Worm (Caenorhabditis elegans): Measurements from ENCODE around the gene best-2.

- TF ChIP-seq W03F9.2 (tag; optimal IDR thresholded peaks at IDR 0.05) (no peak), him-1 (tag; optimal IDR thresholded peaks at IDR 0.05) (no peak)
Measured at ce11 chrIV:13142254-13142653, 29.4 kb upstream of the best-2 start, which contains the start of gene spe-43.

All from whole organism, L4/young adult.